Worm (Caenorhabditis elegans): ENCODE data around the gene C03B1.9.

Gene C03B1.9

DNA sequence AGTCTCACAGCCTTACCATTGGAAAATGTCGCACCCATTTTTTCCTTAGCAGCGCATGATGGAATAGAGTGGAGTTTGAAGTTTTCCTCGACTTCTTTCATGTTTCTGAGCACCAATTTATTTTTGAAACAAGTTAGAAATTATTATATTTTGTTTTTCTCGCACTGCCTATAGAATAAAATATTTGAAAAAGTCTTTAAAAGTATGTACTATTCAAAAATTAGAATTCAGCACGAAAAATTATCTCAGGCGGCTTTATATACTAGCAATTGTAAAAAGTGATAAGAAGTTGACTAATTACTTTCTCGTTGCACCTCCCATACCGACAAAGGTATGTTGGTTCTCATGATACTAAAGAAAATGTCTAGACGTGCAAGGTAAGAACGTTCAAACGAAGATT lies at the start of gene C03B1.9:
TSS of gene C03B1.9 (minus strand) at position 101 of the 400 bp plus-strand sequence.
- TF ChIP-seq sup-37 (GFP tag; optimal IDR thresholded peaks at IDR 0.05) = no peak
- TF ChIP-seq xbp-1 (tag; optimal IDR thresholded peaks at IDR 0.05) = no peak
- TF ChIP-seq pag-3 (tag; optimal IDR thresholded peaks at IDR 0.05; ENCODE audit: borderline replicate concordance, insufficient read depth) = no peak
- no peak for TF ChIP-seq lin-15B (tag; optimal IDR thresholded peaks at IDR 0.05)
- TF ChIP-seq lin-13 (GFP tag; optimal IDR thresholded peaks at IDR 0.05) = no peak
- no peak for TF ChIP-seq unc-62 (GFP tag; optimal IDR thresholded peaks at IDR 0.05)
- no peak for TF ChIP-seq nhr-90 (tag; optimal IDR thresholded peaks at IDR 0.05; ENCODE audit: poor library complexity)
- TF ChIP-seq egl-13 (tag; optimal IDR thresholded peaks at IDR 0.05) = no peak
- no peak for TF ChIP-seq unc-86 (tag; optimal IDR thresholded peaks at IDR 0.05)
- TF ChIP-seq aha-1 (tag; optimal IDR thresholded peaks at IDR 0.05) = no peak
- no peak for TF ChIP-seq nhr-77 (tag; optimal IDR thresholded peaks at IDR 0.05)
- TF ChIP-seq aly-2 (tag; optimal IDR thresholded peaks at IDR 0.05) = no peak
- no peak for TF ChIP-seq ztf-4 (tag; optimal IDR thresholded peaks at IDR 0.05)
- no peak for TF ChIP-seq lin-35 (GFP tag; optimal IDR thresholded peaks at IDR 0.05)
- TF ChIP-seq ceh-82 (tag; optimal IDR thresholded peaks at IDR 0.05) = no peak
- TF ChIP-seq tlp-1 (tag; optimal IDR thresholded peaks at IDR 0.05) = no peak
- TF ChIP-seq ces-1 (GFP tag; optimal IDR thresholded peaks at IDR 0.05) = no peak

DNA sequence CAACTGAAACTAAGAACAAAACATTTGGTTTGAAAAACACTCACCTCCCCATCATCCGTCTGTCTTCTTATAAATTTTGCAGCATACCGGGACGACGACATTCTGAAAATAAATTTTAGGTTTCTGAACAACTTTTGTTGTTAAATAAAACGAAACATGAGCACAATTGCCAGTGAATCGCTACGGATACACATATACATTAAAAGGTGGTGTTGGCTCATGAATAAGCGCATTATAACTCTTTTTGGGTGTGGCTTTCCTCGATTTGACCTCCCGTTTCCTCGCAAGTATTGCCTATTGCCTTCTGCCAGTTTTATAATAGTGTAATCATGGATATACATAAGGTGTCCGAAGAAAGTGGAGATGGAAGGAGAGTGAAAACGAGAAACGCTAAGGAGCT lies 44.6 kb upstream of the C03B1.9 start, which contains the start of gene igcm-2:
TSS of gene igcm-2 (minus strand) at position 101 of the 400 bp plus-strand sequence.
- TF ChIP-seq dsc-1 (tag; optimal IDR thresholded peaks at IDR 0.05) (no peak), C04F5.9 (tag; optimal IDR thresholded peaks at IDR 0.05) (no peak), skn-1 (tag; optimal IDR thresholded peaks at IDR 0.05) (no peak), rnt-1 (tag; optimal IDR thresholded peaks at IDR 0.05) (no peak), unc-130 (tag; optimal IDR thresholded peaks at IDR 0.05) (no peak), zip-4 (GFP tag; optimal IDR thresholded peaks at IDR 0.05) (no peak), ets-5 (GFP tag; IDR thresholded peaks at IDR 0.05) (no peak), ces-1 (GFP tag; optimal IDR thresholded peaks at IDR 0.05) (no peak), fkh-4 (tag; optimal IDR thresholded peaks at IDR 0.05; ENCODE audit: borderline replicate concordance) (no peak)

DNA sequence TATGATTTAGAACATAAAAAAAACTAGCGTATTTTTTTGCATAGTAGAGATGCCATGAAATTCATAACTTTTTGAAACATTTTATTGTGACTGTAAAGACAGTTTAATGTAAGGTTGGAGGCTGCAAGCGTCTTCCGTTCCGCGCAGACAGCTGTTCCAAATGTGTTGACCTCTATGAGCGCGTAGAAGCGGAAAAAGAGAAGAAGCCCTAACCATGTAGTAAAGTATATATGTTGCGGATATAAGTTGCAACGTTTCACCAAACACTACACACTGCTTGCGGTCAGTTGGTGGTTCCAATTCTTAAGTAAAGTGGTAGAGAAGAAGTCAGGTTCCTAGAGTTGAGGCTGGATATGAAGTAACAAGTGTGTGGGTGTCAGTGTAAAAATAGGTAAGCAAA lies 41.7 kb upstream of the C03B1.9 start:
- TF ChIP-seq egl-13 (tag; optimal IDR thresholded peaks at IDR 0.05) = no peak
- no peak for TF ChIP-seq fkh-8 (tag; optimal IDR thresholded peaks at IDR 0.05)
- no peak for TF ChIP-seq nhr-71 (tag; optimal IDR thresholded peaks at IDR 0.05)
- TF ChIP-seq pqm-1 (tag; optimal IDR thresholded peaks at IDR 0.05) = no peak
- TF ChIP-seq fos-1 (tag; optimal IDR thresholded peaks at IDR 0.05) = no peak
- TF ChIP-seq aly-2 (tag; optimal IDR thresholded peaks at IDR 0.05) = no peak
- TF ChIP-seq nhr-28 (tag; optimal IDR thresholded peaks at IDR 0.05) = no peak
- TF ChIP-seq xbp-1 (tag; optimal IDR thresholded peaks at IDR 0.05) = no peak
- no peak for TF ChIP-seq grh-1 (GFP tag; IDR thresholded peaks at IDR 0.05)
- no peak for TF ChIP-seq Y116A8C.19 (tag; optimal IDR thresholded peaks at IDR 0.05; ENCODE audit: borderline replicate concordance)
- no peak for TF ChIP-seq ceh-8 (GFP tag; optimal IDR thresholded peaks at IDR 0.05)
- no peak for TF ChIP-seq ceh-88 (GFP tag; IDR thresholded peaks at IDR 0.05)
- TF ChIP-seq sox-4 (tag; optimal IDR thresholded peaks at IDR 0.05) = no peak

DNA sequence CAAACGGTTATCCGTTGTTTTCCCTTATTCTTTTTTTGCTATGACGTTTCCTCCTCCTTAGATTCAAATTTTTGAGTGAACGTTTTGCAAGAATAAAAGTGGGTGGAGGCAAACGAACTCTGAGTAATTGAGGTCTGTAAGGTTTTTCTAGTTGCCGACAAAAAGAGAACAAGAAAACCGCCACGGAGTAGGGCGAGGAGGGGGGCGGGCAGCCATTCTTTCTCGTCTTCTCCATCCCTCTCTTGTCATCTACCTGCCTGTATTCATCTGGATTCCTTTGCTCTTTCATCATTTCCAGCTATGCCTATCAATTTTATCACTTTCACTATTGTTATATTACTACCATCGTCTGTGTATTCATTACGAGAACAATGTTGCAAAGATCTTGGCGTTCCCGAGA lies 38.3 kb upstream of the C03B1.9 start, which contains the start of gene igdb-3:
TSS of gene igdb-3 (plus strand) at position 301 of the 400 bp plus-strand sequence.
- no peak for TF ChIP-seq ceh-90 (tag; optimal IDR thresholded peaks at IDR 0.05)
- TF ChIP-seq pqm-1 (tag; optimal IDR thresholded peaks at IDR 0.05) = no peak
- no peak for TF ChIP-seq dsc-1 (tag; optimal IDR thresholded peaks at IDR 0.05)
- no peak for TF ChIP-seq C16A3.4 (tag; optimal IDR thresholded peaks at IDR 0.05)
- no peak for TF ChIP-seq irx-1 (tag; optimal IDR thresholded peaks at IDR 0.05)
- TF ChIP-seq elt-2 (tag; optimal IDR thresholded peaks at IDR 0.05) = no peak
- TF ChIP-seq tbx-2 (tag; optimal IDR thresholded peaks at IDR 0.05) = no peak
- TF ChIP-seq ama-1 (optimal IDR thresholded peaks at IDR 0.05) = no peak
- TF ChIP-seq jun-1 (tag; optimal IDR thresholded peaks at IDR 0.05) = no peak
- no peak for TF ChIP-seq lsy-2 (tag; optimal IDR thresholded peaks at IDR 0.05)
- no peak for TF ChIP-seq C04F5.9 (tag; optimal IDR thresholded peaks at IDR 0.05)
- TF ChIP-seq ets-5 (GFP tag; IDR thresholded peaks at IDR 0.05) = no peak
- no peak for TF ChIP-seq nhr-90 (tag; optimal IDR thresholded peaks at IDR 0.05; ENCODE audit: poor library complexity)
- TF ChIP-seq nhr-20 (tag; optimal IDR thresholded peaks at IDR 0.05) = no peak
- no peak for TF ChIP-seq ceh-88 (GFP tag; IDR thresholded peaks at IDR 0.05)
- TF ChIP-seq unc-98 (GFP tag; IDR thresholded peaks at IDR 0.05) = no peak
- no peak for TF ChIP-seq sox-4 (tag; optimal IDR thresholded peaks at IDR 0.05)
- no peak for TF ChIP-seq fkh-8 (tag; optimal IDR thresholded peaks at IDR 0.05)
- TF ChIP-seq fkh-10 (GFP tag; optimal IDR thresholded peaks at IDR 0.05) = no peak
- no peak for TF ChIP-seq ztf-11 (tag; optimal IDR thresholded peaks at IDR 0.05)
